Worm (Caenorhabditis elegans) whole organism, midembryonic: Measurements from ENCODE around the gene C38D4.7.

Experiments used
- cog-1 ChIP-seq: sonication (generic microtip); optimal IDR thresholded peaks from 2 replicates; lab custom pipeline; 2016; ENCODE audit warnings: missing genetic modification characterization, missing compliant biosample characterization
- flt-1 ChIP-seq: fragments of 200-800 bp; sonication (Bioruptor generic); IDR thresholded peaks from 2 replicates; pipeline ENCODE4 v1.3.6; 2022; ENCODE audit warnings: missing genetic modification characterization, missing compliant biosample characterization
- klf-2 ChIP-seq: fragments of 200-800 bp; sonication (Bioruptor generic); conservative IDR thresholded peaks from 2 replicates; pipeline ENCODE4 v1.3.6; 2022; ENCODE audit warnings: missing genetic modification reagents, missing genetic modification characterization, missing compliant biosample characterization
- ztf-29 ChIP-seq: fragments of 200-800 bp; sonication (Bioruptor generic); IDR thresholded peaks from 2 replicates; pipeline ENCODE4 v1.3.6; 2022; ENCODE audit warnings: missing genetic modification reagents, missing genetic modification characterization, missing compliant biosample characterization

ce11 chrIII:4811195-4811594, at the start of gene C38D4.7:
- TF ChIP-seq klf-2: no peak
- no peak for TF ChIP-seq cog-1
- no peak for TF ChIP-seq ztf-29
- TF ChIP-seq flt-1 (GFP tag; lab: Robert Waterston, UW): no peak
